Fruit fly (Drosophila melanogaster) whole organism, embryonic: Measurements from ENCODE around the gene NijB.

ENCODE experiments used
- Atf3 ChIP-seq: fragments of 200-800 bp; sonication (Bioruptor generic); optimal IDR thresholded peaks from 3 replicates; lab custom pipeline; 2016; ENCODE audit warnings: missing biosample characterization, missing genetic modification characterization
- Bteb2 ChIP-seq: fragments of 200-800 bp; sonication (Bioruptor generic); optimal IDR thresholded peaks from 2 replicates; lab custom pipeline; 2016; ENCODE audit warnings: missing biosample characterization, missing genetic modification characterization
- CG1024 ChIP-seq: fragments of 200-800 bp; sonication (Bioruptor generic); IDR thresholded peaks from 2 replicates; pipeline ENCODE4 v1.3.6; 2022; ENCODE audit warnings: missing biosample characterization, missing genetic modification characterization
- CG10959 ChIP-seq: fragments of 200-800 bp; sonication (Bioruptor generic); IDR thresholded peaks from 2 replicates; pipeline ENCODE4 v1.3.6; 2022; ENCODE audit warnings: missing biosample characterization, missing genetic modification characterization
- CG11093 ChIP-seq: fragments of 200-800 bp; sonication (Bioruptor generic); IDR thresholded peaks from 3 replicates; pipeline ENCODE4 v1.3.6; 2022; ENCODE audit warnings: missing biosample characterization, missing genetic modification characterization
- CG11398 ChIP-seq: fragments of 200-800 bp; sonication (Bioruptor generic); optimal IDR thresholded peaks from 2 replicates; lab custom pipeline; 2016; ENCODE audit warnings: missing biosample characterization, missing genetic modification characterization
- CG11696 ChIP-seq: fragments of 200-800 bp; sonication (Bioruptor generic); IDR thresholded peaks from 2 replicates; pipeline ENCODE4 v1.3.6; 2022; ENCODE audit warnings: missing biosample characterization, missing genetic modification characterization
- CG12744 ChIP-seq: fragments of 200-800 bp; sonication (Bioruptor generic); optimal IDR thresholded peaks from 2 replicates; lab custom pipeline; 2016; ENCODE audit warnings: missing biosample characterization, missing genetic modification characterization
- CG14965 ChIP-seq: fragments of 200-800 bp; sonication (Bioruptor generic); optimal IDR thresholded peaks from 2 replicates; lab custom pipeline; 2016; ENCODE audit warnings: missing biosample characterization, missing genetic modification characterization, borderline replicate concordance
- CG17186 ChIP-seq: fragments of 200-800 bp; sonication (Bioruptor generic); optimal IDR thresholded peaks from 3 replicates; lab custom pipeline; 2017; ENCODE audit warnings: missing biosample characterization, missing genetic modification reagents, missing genetic modification characterization
- CG2202 ChIP-seq: fragments of 200-800 bp; sonication (Bioruptor generic); optimal IDR thresholded peaks from 2 replicates; lab custom pipeline; 2018; ENCODE audit warnings: missing biosample characterization, mild to moderate bottlenecking, missing genetic modification characterization
- CG30020 ChIP-seq: fragments of 200-800 bp; optimal IDR thresholded peaks from 2 replicates; lab custom pipeline; 2019; ENCODE audit warnings: missing biosample characterization, mild to moderate bottlenecking, missing genetic modification characterization, moderate library complexity
- CG32532 ChIP-seq: fragments of 200-800 bp; sonication (Bioruptor generic); IDR thresholded peaks from 2 replicates; pipeline ENCODE4 v1.3.6; 2022; ENCODE audit warnings: missing biosample characterization, missing genetic modification characterization
- CG32767 ChIP-seq: fragments of 200-800 bp; sonication (Bioruptor generic); IDR thresholded peaks from 2 replicates; pipeline ENCODE4 v1.3.6; 2022; ENCODE audit warnings: missing biosample characterization, missing genetic modification characterization
- CG3995 ChIP-seq: fragments of 200-800 bp; sonication (Bioruptor generic); optimal IDR thresholded peaks from 3 replicates; lab custom pipeline; 2016; ENCODE audit warnings: missing biosample characterization, missing genetic modification characterization
- CG4360 ChIP-seq: fragments of 200-800 bp; sonication (Bioruptor generic); IDR thresholded peaks from 2 replicates; pipeline ENCODE4 v1.3.6; 2022; ENCODE audit warnings: missing biosample characterization, missing genetic modification characterization
- CG43689 ChIP-seq: fragments of 200-800 bp; sonication (Bioruptor generic); IDR thresholded peaks from 2 replicates; pipeline ENCODE4 v1.3.6; 2022; ENCODE audit warnings: missing biosample characterization, missing genetic modification characterization
- CG4730 ChIP-seq: fragments of 200-800 bp; sonication (Bioruptor generic); IDR thresholded peaks from 2 replicates; pipeline ENCODE4 v1.3.6; 2022; ENCODE audit warnings: missing biosample characterization, missing genetic modification characterization
- CG6254 ChIP-seq: fragments of 200-800 bp; sonication (Bioruptor generic); optimal IDR thresholded peaks from 3 replicates; lab custom pipeline; 2017; ENCODE audit warnings: mild to moderate bottlenecking, missing biosample characterization, missing genetic modification reagents, missing genetic modification characterization
- CG7786 ChIP-seq: fragments of 200-800 bp; sonication (Bioruptor generic); optimal IDR thresholded peaks from 2 replicates; lab custom pipeline; 2016; ENCODE audit warnings: missing biosample characterization, missing genetic modification characterization
- Chrac-16 ChIP-seq: fragments of 200-800 bp; sonication (Bioruptor generic); optimal IDR thresholded peaks from 3 replicates; lab custom pipeline; 2016; ENCODE audit warnings: missing biosample characterization, missing genetic modification characterization
- CkIIα-i1 ChIP-seq: fragments of 200-800 bp; sonication (Bioruptor generic); IDR thresholded peaks from 2 replicates; pipeline ENCODE4 v1.3.6; 2022; ENCODE audit warnings: missing biosample characterization, missing genetic modification characterization
- D19A ChIP-seq: fragments of 200-800 bp; optimal IDR thresholded peaks from 3 replicates; lab custom pipeline; 2019; ENCODE audit warnings: missing biosample characterization, mild to moderate bottlenecking, missing genetic modification characterization, moderate library complexity
- Dip3 ChIP-seq: fragments of 200-800 bp; sonication (Bioruptor generic); optimal IDR thresholded peaks from 3 replicates; lab custom pipeline; 2016; ENCODE audit warnings: missing biosample characterization, missing genetic modification characterization
- E2f2 ChIP-seq: fragments of 200-800 bp; sonication (Bioruptor generic); IDR thresholded peaks from 2 replicates; pipeline ENCODE4 v1.3.6; 2022; ENCODE audit warnings: missing biosample characterization, missing genetic modification characterization
- Ets65A ChIP-seq: fragments of 200-800 bp; sonication (Bioruptor generic); peaks from one replicate; lab custom pipeline; 2016; ENCODE audit warnings: missing biosample characterization, missing genetic modification characterization
- Hmr ChIP-seq: fragments of 200-800 bp; sonication (Bioruptor generic); optimal IDR thresholded peaks from 3 replicates; lab custom pipeline; 2017; ENCODE audit warnings: mild to moderate bottlenecking, missing biosample characterization, missing genetic modification reagents, missing genetic modification characterization
- Hr3 ChIP-seq: fragments of 200-800 bp; sonication (Bioruptor generic); optimal IDR thresholded peaks from 3 replicates; lab custom pipeline; 2016; ENCODE audit warnings: missing biosample characterization, missing genetic modification characterization
- PHDP ChIP-seq: fragments of 200-800 bp; sonication (Bioruptor generic); optimal IDR thresholded peaks from 3 replicates; lab custom pipeline; 2018; ENCODE audit warnings: missing biosample characterization, mild to moderate bottlenecking, missing genetic modification characterization, moderate library complexity
- Pdp1 ChIP-seq, 2 experiments: fragments of 200-800 bp; sonication (Bioruptor generic); optimal IDR thresholded peaks; 3 replicates each; lab custom pipeline; 2016; ENCODE audit warnings: missing biosample characterization in 2 of 2, missing genetic modification characterization in 2 of 2, mild to moderate bottlenecking in 1 of 2, moderate library complexity in 1 of 2
- Scr ChIP-seq: fragments of 200-800 bp; sonication (Bioruptor generic); IDR thresholded peaks from 2 replicates; pipeline ENCODE4 v1.3.6; 2022; ENCODE audit warnings: missing biosample characterization, missing genetic modification characterization; ENCODE audit not compliant: partially characterized antibody
- Xbp1 ChIP-seq: fragments of 200-800 bp; sonication (Bioruptor generic); optimal IDR thresholded peaks from 3 replicates; lab custom pipeline; 2016; ENCODE audit warnings: missing biosample characterization, mild to moderate bottlenecking, missing genetic modification characterization
- Xrp1 ChIP-seq: fragments of 200-800 bp; sonication (Bioruptor generic); IDR thresholded peaks from 2 replicates; pipeline ENCODE4 v1.3.6; 2022; ENCODE audit warnings: missing biosample characterization, missing genetic modification characterization
- bsh ChIP-seq, 2 experiments: fragments of 200-800 bp; sonication (Bioruptor generic); optimal IDR thresholded peaks; 2 replicates each; lab custom pipeline; 2017 to 2018; ENCODE audit warnings: mild to moderate bottlenecking in 2 of 2, missing biosample characterization in 2 of 2, missing genetic modification characterization in 2 of 2, moderate library complexity in 1 of 2
- ci ChIP-seq: fragments of 200-800 bp; sonication (Bioruptor generic); IDR thresholded peaks from 3 replicates; pipeline ENCODE4 v1.3.6; 2022; ENCODE audit warnings: missing biosample characterization, missing genetic modification characterization
- dan ChIP-seq: fragments of 200-800 bp; sonication (Bioruptor generic); IDR thresholded peaks from 2 replicates; pipeline ENCODE4 v1.3.6; 2022; ENCODE audit warnings: missing biosample characterization, missing genetic modification characterization
- dysf ChIP-seq: fragments of 200-800 bp; sonication (Bioruptor generic); IDR thresholded peaks from 3 replicates; pipeline ENCODE4 v1.3.6; 2022; ENCODE audit warnings: missing biosample characterization, missing genetic modification characterization
- eve ChIP-seq, 2 experiments: fragments of >200 bp; optimal IDR thresholded peaks; 2 replicates each; lab custom pipeline; 2017; ENCODE audit warnings: missing biosample characterization in 2 of 2, missing genetic modification characterization in 2 of 2
- grn ChIP-seq: fragments of 200-800 bp; sonication (Bioruptor generic); optimal IDR thresholded peaks from 3 replicates; lab custom pipeline; 2017; ENCODE audit warnings: missing biosample characterization, missing genetic modification characterization
- kay ChIP-seq: fragments of 200-800 bp; sonication (Bioruptor generic); optimal IDR thresholded peaks from 2 replicates; lab custom pipeline; 2016; ENCODE audit warnings: missing biosample characterization, missing genetic modification characterization
- knrl ChIP-seq: fragments of 200-800 bp; sonication (Bioruptor generic); IDR thresholded peaks from 3 replicates; pipeline ENCODE4 v1.3.6; 2022; ENCODE audit warnings: missing biosample characterization, missing genetic modification characterization; ENCODE audit not compliant: partially characterized antibody
- lmd ChIP-seq: fragments of 200-800 bp; sonication (Bioruptor generic); IDR thresholded peaks from 2 replicates; pipeline ENCODE4 v1.3.6; 2022; ENCODE audit warnings: missing biosample characterization, missing genetic modification characterization
- nerfin-2 ChIP-seq: fragments of 200-800 bp; sonication (Bioruptor generic); IDR thresholded peaks from 2 replicates; pipeline ENCODE4 v1.3.6; 2022; ENCODE audit warnings: missing biosample characterization, missing genetic modification characterization; ENCODE audit not compliant: partially characterized antibody
- p53 ChIP-seq: fragments of 200-800 bp; sonication (Bioruptor generic); optimal IDR thresholded peaks from 2 replicates; lab custom pipeline; 2016; ENCODE audit warnings: missing biosample characterization, missing genetic modification characterization
- pfk ChIP-seq: fragments of 200-800 bp; sonication (Bioruptor generic); optimal IDR thresholded peaks from 2 replicates; lab custom pipeline; 2018; ENCODE audit warnings: missing biosample characterization, mild to moderate bottlenecking, missing genetic modification characterization, moderate library complexity
- pho ChIP-seq: fragments of 200-800 bp; sonication (Bioruptor generic); optimal IDR thresholded peaks from 2 replicates; lab custom pipeline; 2016; ENCODE audit warnings: missing biosample characterization, missing genetic modification characterization
- prd ChIP-seq, 3 experiments: fragments of >200 bp in 2 of 3; fragments of 200-800 bp in 1 of 3; sonication (Bioruptor generic) in 1 of 3; optimal IDR thresholded peaks in 2 of 3; IDR thresholded peaks in 1 of 3; 2 replicates in 2 of 3; 3 replicates in 1 of 3; pipeline versions ENCODE4 v1.3.6 to Lab custom; 2017 to 2022; ENCODE audit warnings: missing biosample characterization in 1 of 3, missing genetic modification characterization in 1 of 3
- ssp ChIP-seq: fragments of 200-800 bp; sonication (Bioruptor generic); IDR thresholded peaks from 2 replicates; pipeline ENCODE4 v1.3.6; 2022; ENCODE audit warnings: missing biosample characterization, missing genetic modification characterization
- tll ChIP-seq, 2 experiments: fragments of 200-800 bp in 1 of 2; fragments of >200 bp in 1 of 2; sonication (Bioruptor generic) in 1 of 2; optimal IDR thresholded peaks; 2 replicates each; lab custom pipeline; 2017 to 2019; ENCODE audit warnings: missing biosample characterization in 2 of 2, missing genetic modification characterization in 2 of 2, mild to moderate bottlenecking in 1 of 2, moderate library complexity in 1 of 2
- tna ChIP-seq: fragments of 200-800 bp; sonication (Bioruptor generic); IDR thresholded peaks from 2 replicates; pipeline ENCODE4 v1.3.6; 2022; ENCODE audit warnings: missing biosample characterization, missing genetic modification characterization; ENCODE audit not compliant: partially characterized antibody
- zfh2 ChIP-seq: fragments of 200-800 bp; sonication (Bioruptor generic); optimal IDR thresholded peaks from 2 replicates; lab custom pipeline; 2016; ENCODE audit warnings: missing biosample characterization, missing genetic modification characterization

Gene NijB

DNA sequence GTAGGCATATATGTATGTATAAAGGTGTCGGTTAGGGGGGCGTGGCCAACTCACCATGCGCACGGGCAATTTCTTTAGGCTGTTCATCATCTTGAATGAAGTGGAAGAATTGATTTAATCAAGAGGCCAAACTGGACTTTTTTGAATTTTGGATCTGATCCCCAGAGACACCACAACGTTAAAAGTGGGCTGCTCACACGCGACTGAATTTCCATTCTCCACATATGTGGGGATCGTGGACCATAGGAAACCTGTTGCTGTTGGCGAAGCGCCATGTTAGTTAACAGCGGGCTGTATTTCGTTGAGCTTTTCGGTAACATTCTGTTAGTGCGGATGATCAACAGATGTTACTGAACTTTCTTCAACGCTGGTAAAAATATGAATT is 5.9 kb downstream of the NijB start, which contains the start of gene CG3902 (continued):
- TF ChIP-seq CG11696 (GFP tag; lab: Robert Waterston, UW) = no peak
- TF ChIP-seq p53 (GFP tag; lab: Kevin White, UChicago) = no peak
- TF ChIP-seq zfh2 (GFP tag; lab: Kevin White, UChicago) = no peak
- TF ChIP-seq CG4730 (GFP tag; lab: Robert Waterston, UW) = no peak
- TF ChIP-seq tll (GFP tag; optimal IDR thresholded peaks at IDR 0.05; lab: Kevin White, UChicago) = no peak
- TF ChIP-seq CG17186 (GFP tag; lab: Kevin White, UChicago) = no peak
- peak; percentile 84 for TF ChIP-seq grn
- TF ChIP-seq Atf3 (GFP tag; lab: Kevin White, UChicago) = no peak
- no peak for TF ChIP-seq Dip3 (GFP tag; lab: Kevin White, UChicago)
- TF ChIP-seq kay (GFP tag; lab: Kevin White, UChicago) = no peak
- no peak for TF ChIP-seq CG3995 (GFP tag; lab: Kevin White, UChicago)
- TF ChIP-seq ci (GFP tag; lab: Robert Waterston, UW) = peak; percentile 83; the same call in 2 of the 3 replicates
- TF ChIP-seq Xrp1 (GFP tag; lab: Robert Waterston, UW) = no peak; the same call in 1 of the 2 replicates
- TF ChIP-seq dan (GFP tag; lab: Robert Waterston, UW) = no peak
- TF ChIP-seq Hr3 (GFP tag; lab: Kevin White, UChicago) = no peak
- no peak for TF ChIP-seq Pdp1 (GFP tag; optimal IDR thresholded peaks at IDR 0.05; lab: Kevin White, UChicago)
- TF ChIP-seq nerfin-2 = no peak
- no peak for TF ChIP-seq eve (GFP tag; optimal IDR thresholded peaks at IDR 0.05; lab: Kevin White, UChicago)
- TF ChIP-seq CG32767 (GFP tag; lab: Robert Waterston, UW) = no peak
- TF ChIP-seq CG1024 = no peak
- TF ChIP-seq ssp (GFP tag; lab: Robert Waterston, UW) = no peak
- TF ChIP-seq CG43689 (GFP tag; lab: Robert Waterston, UW) = no peak
- TF ChIP-seq tna (GFP tag; lab: Robert Waterston, UW) = no peak; the same call in 1 of the 2 replicates
- TF ChIP-seq Hmr (GFP tag; lab: Kevin White, UChicago) = peak; percentile 20
- TF ChIP-seq pfk (GFP tag; lab: Kevin White, UChicago) = no peak
- no peak for TF ChIP-seq CG12744 (GFP tag; lab: Kevin White, UChicago)
- peak; percentile 12; the same call in 1 of the 2 replicates for TF ChIP-seq E2f2 (GFP tag; lab: Robert Waterston, UW)
- no peak for TF ChIP-seq Ets65A
- no peak; the same call in 1 of the 2 replicates for TF ChIP-seq lmd (GFP tag; lab: Robert Waterston, UW)
- no peak for TF ChIP-seq Scr (GFP tag; lab: Robert Waterston, UW)
- no peak for TF ChIP-seq Chrac-16 (GFP tag; lab: Kevin White, UChicago)
- TF ChIP-seq CG11398 (GFP tag; lab: Kevin White, UChicago) = no peak
- no peak for TF ChIP-seq pho (GFP tag; lab: Kevin White, UChicago)
- no peak for TF ChIP-seq Bteb2 (GFP tag; lab: Kevin White, UChicago)
- TF ChIP-seq Xbp1 (GFP tag; lab: Kevin White, UChicago) = no peak
- no peak for TF ChIP-seq CkIIα-i1 (GFP tag; lab: Robert Waterston, UW)
- TF ChIP-seq dysf (GFP tag; lab: Robert Waterston, UW) = no peak; the same call in 2 of the 3 replicates
- no peak for TF ChIP-seq CG11093
- no peak for TF ChIP-seq D19A (tag; lab: Kevin White, UChicago)
- TF ChIP-seq CG14965 (GFP tag; lab: Kevin White, UChicago) = no peak
- no peak for TF ChIP-seq knrl (GFP tag; lab: Robert Waterston, UW)
- TF ChIP-seq CG2202 = no peak
- no peak for TF ChIP-seq CG6254 (GFP tag; lab: Kevin White, UChicago)
- TF ChIP-seq PHDP (tag; lab: Kevin White, UChicago) = peak; percentile 39
- no peak for TF ChIP-seq CG4360
- no peak for TF ChIP-seq prd (optimal IDR thresholded peaks at IDR 0.05; lab: Kevin White, UChicago)
- TF ChIP-seq prd (GFP tag; IDR thresholded peaks at IDR 0.05; lab: Robert Waterston, UW) = no peak
- peak in 1 of 2 experiments; percentile 32 for TF ChIP-seq bsh (GFP tag; optimal IDR thresholded peaks at IDR 0.05; lab: Kevin White, UChicago)
- no peak for TF ChIP-seq CG30020
- no peak for TF ChIP-seq CG10959
- TF ChIP-seq CG7786 (GFP tag; lab: Kevin White, UChicago) = no peak
- TF ChIP-seq CG32532 = peak; percentile 48; the same call in 1 of the 2 replicates
